Fruit fly (Drosophila melanogaster): ENCODE measurements around the gene rudhira.

Gene rudhira

dm6 chrX:11881686-11882085, 65.0 kb downstream of the rudhira start:
- TF ChIP-seq usp (GFP tag; optimal IDR thresholded peaks at IDR 0.05) (no peak), pan (optimal IDR thresholded peaks at IDR 0.05) (no peak), Dll (optimal IDR thresholded peaks at IDR 0.05) (no peak), CG8478 (optimal IDR thresholded peaks at IDR 0.05) (no peak), EcR (GFP tag; optimal IDR thresholded peaks at IDR 0.05) (no peak), psq (optimal IDR thresholded peaks at IDR 0.05) (no peak)

DNA sequence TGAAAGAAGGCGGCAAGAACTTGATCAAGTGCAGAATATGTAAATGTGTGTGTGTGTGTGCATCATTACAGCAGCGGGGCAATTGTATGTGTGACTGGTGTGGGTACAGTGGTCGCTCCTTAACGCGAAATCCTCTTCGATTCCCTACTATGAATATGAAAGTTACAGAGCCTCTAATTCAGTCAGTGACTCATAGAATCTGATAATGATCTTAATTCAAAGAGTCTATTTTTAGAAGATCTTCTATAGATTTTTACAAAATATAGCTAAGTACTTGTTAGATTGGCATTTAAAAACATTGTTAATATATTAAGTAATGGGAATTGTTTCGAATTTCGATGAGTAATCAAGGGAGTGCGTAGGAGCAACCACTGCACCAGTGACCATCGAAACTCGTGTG, 65.7 kb downstream of the rudhira start:
- TF ChIP-seq CG8478 (optimal IDR thresholded peaks at IDR 0.05) (no peak), EcR (GFP tag; optimal IDR thresholded peaks at IDR 0.05) (no peak), usp (GFP tag; optimal IDR thresholded peaks at IDR 0.05) (no peak), Dll (optimal IDR thresholded peaks at IDR 0.05) (no peak), pan (optimal IDR thresholded peaks at IDR 0.05) (no peak)

DNA sequence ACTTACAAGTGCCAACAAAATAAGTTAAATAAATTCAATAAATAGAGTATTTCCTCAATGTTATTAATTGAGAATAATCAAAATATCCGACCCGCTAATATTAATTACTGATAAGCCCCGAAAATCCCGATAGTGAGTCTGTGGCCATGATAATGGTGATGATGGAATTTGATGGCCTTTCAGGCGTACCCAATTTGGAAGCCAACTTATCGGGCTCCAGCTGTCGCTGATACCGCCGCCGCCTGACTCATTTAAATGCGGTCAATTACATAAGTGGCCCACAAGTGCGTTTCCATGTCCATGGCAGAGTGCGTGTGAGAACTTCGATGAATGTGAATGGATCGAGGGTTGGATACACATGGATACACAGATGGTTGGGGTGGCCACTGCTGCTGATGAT, 67.4 kb downstream of the rudhira start:
- TF ChIP-seq Dll (optimal IDR thresholded peaks at IDR 0.05), result no peak
- no peak for TF ChIP-seq EcR (GFP tag; optimal IDR thresholded peaks at IDR 0.05)
- TF ChIP-seq psq (optimal IDR thresholded peaks at IDR 0.05), result no peak
- TF ChIP-seq pan (optimal IDR thresholded peaks at IDR 0.05), result no peak
- no peak for TF ChIP-seq usp (GFP tag; optimal IDR thresholded peaks at IDR 0.05)
- TF ChIP-seq CG8478 (optimal IDR thresholded peaks at IDR 0.05), result no peak

dm6 chrX:11885356-11885755, 68.7 kb downstream of the rudhira start:
- TF ChIP-seq Dll (optimal IDR thresholded peaks at IDR 0.05) (no peak), EcR (GFP tag; optimal IDR thresholded peaks at IDR 0.05) (no peak), usp (GFP tag; optimal IDR thresholded peaks at IDR 0.05) (no peak), psq (optimal IDR thresholded peaks at IDR 0.05) (no peak), CG8478 (optimal IDR thresholded peaks at IDR 0.05) (no peak), pan (optimal IDR thresholded peaks at IDR 0.05) (no peak)

dm6 chrX:11886976-11887375, 70.3 kb downstream of the rudhira start, which contains the start of the genes CG10353 and SelG:
Gene CG10353, minus strand, starts transcription at chrX:11887162.
Gene SelG, plus strand, starts transcription at chrX:11887284.
- no peak for TF ChIP-seq Dll (optimal IDR thresholded peaks at IDR 0.05)
- no peak for TF ChIP-seq pan (optimal IDR thresholded peaks at IDR 0.05)
- TF ChIP-seq CG8478 (optimal IDR thresholded peaks at IDR 0.05), result no peak
- TF ChIP-seq EcR (GFP tag; optimal IDR thresholded peaks at IDR 0.05), result no peak
- TF ChIP-seq usp (GFP tag; optimal IDR thresholded peaks at IDR 0.05), result no peak
- TF ChIP-seq psq (optimal IDR thresholded peaks at IDR 0.05), result no peak

Measured in whole organism.